Worm (Caenorhabditis elegans): ENCODE results near the gene F54H5.5.
"Not testable (repeated sequence)": the region's sequence is repeated elsewhere in the genome, so short reads cannot be mapped to it uniquely, and the experiment has no call there.

Gene F54H5.5

ce11 chrII:6627182-6627581 is at the start of gene F54H5.5, which contains the start of gene F54H5.2:
TSS of gene F54H5.5 (minus strand) at chrII:6627282.
TSS of gene F54H5.2 (plus strand) at chrII:6627484.
- TF ChIP-seq unc-62 (GFP tag; optimal IDR thresholded peaks at IDR 0.05) = not testable (repeated sequence)

- TF ChIP-seq unc-62 (GFP tag; optimal IDR thresholded peaks at IDR 0.05) = no peak
Observed at ce11 chrII:6673894-6674293, 46.8 kb upstream of the F54H5.5 start, which contains the start of gene H43E16.1. TSS of gene H43E16.1 (plus strand) at chrII:6674268.

ce11 chrII:6668496-6668895 is 41.4 kb upstream of the F54H5.5 start:
- no peak for TF ChIP-seq unc-62 (GFP tag; optimal IDR thresholded peaks at IDR 0.05)

- TF ChIP-seq unc-62 (GFP tag; optimal IDR thresholded peaks at IDR 0.05) = no peak
Observed at ce11 chrII:6667534-6667933, 40.5 kb upstream of the F54H5.5 start.

ce11 chrII:6666598-6666997 is 39.5 kb upstream of the F54H5.5 start, which contains the start of gene T19D12.1:
TSS of gene T19D12.1 (plus strand) at chrII:6666898.
- TF ChIP-seq unc-62 (GFP tag; optimal IDR thresholded peaks at IDR 0.05) = no peak

ce11 chrII:6665908-6666307 is 38.8 kb upstream of the F54H5.5 start:
- no peak for TF ChIP-seq unc-62 (GFP tag; optimal IDR thresholded peaks at IDR 0.05)

- no peak for TF ChIP-seq unc-62 (GFP tag; optimal IDR thresholded peaks at IDR 0.05)
Observed at ce11 chrII:6663799-6664198, 36.7 kb upstream of the F54H5.5 start.

- no peak for TF ChIP-seq unc-62 (GFP tag; optimal IDR thresholded peaks at IDR 0.05)
Observed at ce11 chrII:6661211-6661610, 34.1 kb upstream of the F54H5.5 start, which contains the start of gene T19D12.2. TSS of gene T19D12.2 (plus strand) at chrII:6661335.

ce11 chrII:6658766-6659165 is 31.7 kb upstream of the F54H5.5 start, which contains the start of gene T19D12.10:
TSS of gene T19D12.10 (minus strand) at chrII:6658866.
- TF ChIP-seq unc-62 (GFP tag; optimal IDR thresholded peaks at IDR 0.05) = no peak

ce11 chrII:6654284-6654683 is 27.2 kb upstream of the F54H5.5 start, which contains the start of gene T19D12.9:
TSS of gene T19D12.9 (minus strand) at chrII:6654384.
- no peak for TF ChIP-seq unc-62 (GFP tag; optimal IDR thresholded peaks at IDR 0.05)

- TF ChIP-seq unc-62 (GFP tag; optimal IDR thresholded peaks at IDR 0.05) = no peak
Observed at ce11 chrII:6651719-6652118, 24.6 kb upstream of the F54H5.5 start, which contains the start of gene sra-26. TSS of gene sra-26 (minus strand) at chrII:6651819.

ce11 chrII:6649026-6649425 is 21.9 kb upstream of the F54H5.5 start, which contains the start of gene oig-8:
TSS of gene oig-8 (minus strand) at chrII:6649126.
- TF ChIP-seq unc-62 (GFP tag; optimal IDR thresholded peaks at IDR 0.05) = no peak

- no peak for TF ChIP-seq unc-62 (GFP tag; optimal IDR thresholded peaks at IDR 0.05)
Observed at ce11 chrII:6646903-6647302, 19.8 kb upstream of the F54H5.5 start.

ce11 chrII:6642651-6643167 is 15.6 kb upstream of the F54H5.5 start, which contains the start of gene T19D12.6:
TSS of gene T19D12.6 (minus strand) at chrII:6643117.
- no peak for TF ChIP-seq unc-62 (GFP tag; optimal IDR thresholded peaks at IDR 0.05)

ce11 chrII:6642180-6642579 is 15.1 kb upstream of the F54H5.5 start:
- no peak for TF ChIP-seq unc-62 (GFP tag; optimal IDR thresholded peaks at IDR 0.05)

ce11 chrII:6637854-6638253 is 10.8 kb upstream of the F54H5.5 start:
- TF ChIP-seq unc-62 (GFP tag; optimal IDR thresholded peaks at IDR 0.05) = no peak

- no peak for TF ChIP-seq unc-62 (GFP tag; optimal IDR thresholded peaks at IDR 0.05)
Observed at ce11 chrII:6636136-6636535, 9.1 kb upstream of the F54H5.5 start, which contains the start of gene T19D12.5. TSS of gene T19D12.5 (minus strand) at chrII:6636236.
